Fruit fly (Drosophila melanogaster) whole organism, embryonic: ENCODE measurements around the gene CG15221.

Source experiments
- Antp ChIP-seq: fragments of 200-800 bp; sonication (Bioruptor generic); optimal IDR thresholded peaks from 3 replicates; lab custom pipeline; 2016; ENCODE audit warnings: missing biosample characterization, missing genetic modification characterization
- Asciz ChIP-seq: fragments of 200-800 bp; sonication (Bioruptor generic); optimal IDR thresholded peaks from 2 replicates; lab custom pipeline; 2017; ENCODE audit warnings: missing biosample characterization, mild to moderate bottlenecking, missing genetic modification characterization, missing genetic modification reagents
- B-H1 ChIP-seq: fragments of 200-800 bp; sonication (Bioruptor generic); IDR thresholded peaks from 3 replicates; pipeline ENCODE4 v1.3.6; 2022; ENCODE audit warnings: missing biosample characterization, missing genetic modification characterization
- CG10543 ChIP-seq: fragments of 200-800 bp; sonication (Bioruptor generic); optimal IDR thresholded peaks from 3 replicates; lab custom pipeline; 2017; ENCODE audit warnings: missing biosample characterization, mild to moderate bottlenecking, missing genetic modification characterization, moderate library complexity
- CG13624 ChIP-seq: fragments of 200-800 bp; sonication (Bioruptor generic); optimal IDR thresholded peaks from 2 replicates; lab custom pipeline; 2016; ENCODE audit warnings: missing biosample characterization, missing genetic modification characterization
- CG14667 ChIP-seq: fragments of 200-800 bp; sonication (Bioruptor generic); IDR thresholded peaks from 2 replicates; pipeline ENCODE4 v1.3.6; 2022; ENCODE audit warnings: missing biosample characterization, missing genetic modification characterization
- CG17385 ChIP-seq: fragments of 200-800 bp; sonication (Bioruptor generic); optimal IDR thresholded peaks from 3 replicates; lab custom pipeline; 2018; ENCODE audit warnings: missing biosample characterization, mild to moderate bottlenecking, missing genetic modification characterization
- CG31388 ChIP-seq: fragments of 200-800 bp; sonication (Bioruptor generic); optimal IDR thresholded peaks from 2 replicates; lab custom pipeline; 2016; ENCODE audit warnings: missing biosample characterization, missing genetic modification characterization
- CG4282 ChIP-seq: fragments of 200-800 bp; sonication (Bioruptor generic); optimal IDR thresholded peaks from 2 replicates; lab custom pipeline; 2016; ENCODE audit warnings: missing biosample characterization, missing genetic modification characterization
- CG4707 ChIP-seq: fragments of 200-800 bp; sonication (Bioruptor generic); optimal IDR thresholded peaks from 2 replicates; lab custom pipeline; 2018; ENCODE audit warnings: missing biosample characterization, mild to moderate bottlenecking, missing genetic modification characterization, moderate library complexity
- CG4820 ChIP-seq: fragments of 200-800 bp; sonication (Bioruptor generic); optimal IDR thresholded peaks from 3 replicates; lab custom pipeline; 2016; ENCODE audit warnings: missing biosample characterization, missing genetic modification characterization
- CG5953 ChIP-seq: fragments of 200-800 bp; sonication (Bioruptor generic); IDR thresholded peaks from 2 replicates; pipeline ENCODE4 v1.3.6; 2022; ENCODE audit warnings: missing biosample characterization, missing genetic modification characterization
- CG6254 ChIP-seq: fragments of 200-800 bp; sonication (Bioruptor generic); optimal IDR thresholded peaks from 3 replicates; lab custom pipeline; 2017; ENCODE audit warnings: mild to moderate bottlenecking, missing biosample characterization, missing genetic modification reagents, missing genetic modification characterization
- CG6813 ChIP-seq: fragments of 200-800 bp; sonication (Bioruptor generic); optimal IDR thresholded peaks from 2 replicates; lab custom pipeline; 2017; ENCODE audit warnings: missing biosample characterization, missing genetic modification characterization, mild to moderate bottlenecking, moderate library complexity, missing genetic modification reagents
- CG7556 ChIP-seq: fragments of 200-800 bp; sonication (Bioruptor generic); optimal IDR thresholded peaks from 2 replicates; lab custom pipeline; 2017; ENCODE audit warnings: missing biosample characterization, mild to moderate bottlenecking, missing genetic modification characterization
- CG7839 ChIP-seq: fragments of 200-800 bp; sonication (Bioruptor generic); optimal IDR thresholded peaks from 3 replicates; lab custom pipeline; 2018; ENCODE audit warnings: missing biosample characterization, mild to moderate bottlenecking, missing genetic modification characterization, moderate library complexity
- CG8089 ChIP-seq: fragments of 200-800 bp; sonication (Bioruptor generic); optimal IDR thresholded peaks from 3 replicates; lab custom pipeline; 2016; ENCODE audit warnings: missing biosample characterization, missing genetic modification characterization
- CG8359 ChIP-seq: fragments of 200-800 bp; sonication (Bioruptor generic); optimal IDR thresholded peaks from 2 replicates; lab custom pipeline; 2017; ENCODE audit warnings: missing biosample characterization, mild to moderate bottlenecking, missing genetic modification characterization, borderline replicate concordance
- Camta ChIP-seq: fragments of 200-800 bp; sonication (Bioruptor generic); optimal IDR thresholded peaks from 2 replicates; lab custom pipeline; 2016; ENCODE audit warnings: missing biosample characterization, missing genetic modification characterization
- CkIIα-i1 ChIP-seq: fragments of 200-800 bp; sonication (Bioruptor generic); IDR thresholded peaks from 2 replicates; pipeline ENCODE4 v1.3.6; 2022; ENCODE audit warnings: missing biosample characterization, missing genetic modification characterization
- Dad ChIP-seq: fragments of 200-800 bp; sonication (Bioruptor generic); optimal IDR thresholded peaks from 3 replicates; lab custom pipeline; 2016; ENCODE audit warnings: missing biosample characterization, missing genetic modification characterization
- Deaf1 ChIP-seq: fragments of 200-800 bp; optimal IDR thresholded peaks from 3 replicates; lab custom pipeline; 2019; ENCODE audit warnings: missing biosample characterization, mild to moderate bottlenecking, missing genetic modification characterization, moderate library complexity
- Dip2 ChIP-seq: fragments of 200-800 bp; sonication (Bioruptor generic); IDR thresholded peaks from 2 replicates; pipeline ENCODE4 v1.3.6; 2022; ENCODE audit warnings: missing biosample characterization, missing genetic modification characterization
- E2f2 ChIP-seq: fragments of 200-800 bp; sonication (Bioruptor generic); IDR thresholded peaks from 2 replicates; pipeline ENCODE4 v1.3.6; 2022; ENCODE audit warnings: missing biosample characterization, missing genetic modification characterization
- Fer1 ChIP-seq: fragments of 200-800 bp; sonication (Bioruptor generic); optimal IDR thresholded peaks from 2 replicates; lab custom pipeline; 2017; ENCODE audit warnings: missing biosample characterization, mild to moderate bottlenecking, missing genetic modification characterization
- Fer3 ChIP-seq: fragments of 200-800 bp; sonication (Bioruptor generic); optimal IDR thresholded peaks from 2 replicates; lab custom pipeline; 2018; ENCODE audit warnings: missing biosample characterization, mild to moderate bottlenecking, missing genetic modification characterization, moderate library complexity
- Lhr ChIP-seq: fragments of 200-800 bp; sonication (Bioruptor generic); optimal IDR thresholded peaks from 3 replicates; lab custom pipeline; 2017; ENCODE audit warnings: mild to moderate bottlenecking, missing biosample characterization, missing genetic modification reagents, missing genetic modification characterization
- NC2β ChIP-seq: fragments of 200-800 bp; sonication (Bioruptor generic); optimal IDR thresholded peaks from 2 replicates; lab custom pipeline; 2016; ENCODE audit warnings: missing biosample characterization, missing genetic modification characterization
- corto ChIP-seq: fragments of 200-800 bp; sonication (Bioruptor generic); optimal IDR thresholded peaks from 2 replicates; lab custom pipeline; 2016; ENCODE audit warnings: missing biosample characterization, mild to moderate bottlenecking, missing genetic modification characterization, moderate library complexity
- crol ChIP-seq: fragments of 200-800 bp; sonication (Bioruptor generic); IDR thresholded peaks from 2 replicates; pipeline ENCODE4 v1.3.6; 2022; ENCODE audit warnings: missing biosample characterization, missing genetic modification characterization
- dpn ChIP-seq, 2 experiments: fragments of 200-800 bp; sonication (Bioruptor generic); optimal IDR thresholded peaks; 3 replicates each; lab custom pipeline; 2016; ENCODE audit warnings: missing biosample characterization in 2 of 2, missing genetic modification characterization in 2 of 2
- en ChIP-seq: fragments of 200-800 bp; sonication (Bioruptor generic); optimal IDR thresholded peaks from 2 replicates; lab custom pipeline; 2016; ENCODE audit warnings: missing biosample characterization, missing genetic modification characterization
- ewg ChIP-seq: fragments of 200-800 bp; sonication (Bioruptor generic); optimal IDR thresholded peaks from 3 replicates; lab custom pipeline; 2017; ENCODE audit warnings: mild to moderate bottlenecking, missing biosample characterization, missing genetic modification reagents, missing genetic modification characterization
- fd64A ChIP-seq: fragments of 200-800 bp; sonication (Bioruptor generic); optimal IDR thresholded peaks from 3 replicates; lab custom pipeline; 2018; ENCODE audit warnings: missing biosample characterization, mild to moderate bottlenecking, missing genetic modification characterization
- fu2 ChIP-seq: fragments of 200-800 bp; sonication (Bioruptor generic); optimal IDR thresholded peaks from 2 replicates; lab custom pipeline; 2016; ENCODE audit warnings: missing biosample characterization, missing genetic modification characterization
- gcm ChIP-seq: fragments of 200-800 bp; sonication (Bioruptor generic); optimal IDR thresholded peaks from 2 replicates; lab custom pipeline; 2019; ENCODE audit warnings: missing biosample characterization, mild to moderate bottlenecking, missing genetic modification characterization, moderate library complexity
- gem ChIP-seq: fragments of 200-800 bp; sonication (Bioruptor generic); optimal IDR thresholded peaks from 2 replicates; lab custom pipeline; 2019; ENCODE audit warnings: missing biosample characterization, mild to moderate bottlenecking, missing genetic modification characterization, moderate library complexity
- nmo ChIP-seq: fragments of 200-800 bp; sonication (Bioruptor generic); optimal IDR thresholded peaks from 2 replicates; lab custom pipeline; 2018; ENCODE audit warnings: missing biosample characterization, mild to moderate bottlenecking, missing genetic modification characterization, moderate library complexity
- pfk ChIP-seq: fragments of 200-800 bp; sonication (Bioruptor generic); optimal IDR thresholded peaks from 2 replicates; lab custom pipeline; 2018; ENCODE audit warnings: missing biosample characterization, mild to moderate bottlenecking, missing genetic modification characterization, moderate library complexity
- prd ChIP-seq, 3 experiments: fragments of >200 bp in 2 of 3; fragments of 200-800 bp in 1 of 3; sonication (Bioruptor generic) in 1 of 3; optimal IDR thresholded peaks in 2 of 3; IDR thresholded peaks in 1 of 3; 2 replicates in 2 of 3; 3 replicates in 1 of 3; pipeline versions ENCODE4 v1.3.6 to Lab custom; 2017 to 2022; ENCODE audit warnings: missing biosample characterization in 1 of 3, missing genetic modification characterization in 1 of 3
- pum ChIP-seq: fragments of 200-800 bp; sonication (Bioruptor generic); optimal IDR thresholded peaks from 2 replicates; lab custom pipeline; 2016; ENCODE audit warnings: missing biosample characterization, missing genetic modification characterization
- sc ChIP-seq, 3 experiments: fragments of >200 bp in 2 of 3; fragments of 200-800 bp in 1 of 3; sonication (Bioruptor generic) in 1 of 3; optimal IDR thresholded peaks; 2 replicates in 2 of 3; 3 replicates in 1 of 3; lab custom pipeline; 2017; ENCODE audit warnings: mild to moderate bottlenecking in 1 of 3, missing biosample characterization in 1 of 3, missing genetic modification characterization in 1 of 3, missing genetic modification reagents in 1 of 3
- slbo ChIP-seq: fragments of 200-800 bp; sonication (Bioruptor generic); IDR thresholded peaks from 2 replicates; pipeline ENCODE4 v1.3.6; 2022; ENCODE audit warnings: missing biosample characterization, missing genetic modification characterization
- tap ChIP-seq: fragments of 200-800 bp; optimal IDR thresholded peaks from 3 replicates; lab custom pipeline; 2019; ENCODE audit warnings: missing biosample characterization, mild to moderate bottlenecking, missing genetic modification characterization, moderate library complexity
- tin ChIP-seq: fragments of 200-800 bp; sonication (Bioruptor generic); optimal IDR thresholded peaks from 3 replicates; lab custom pipeline; 2016; ENCODE audit warnings: missing biosample characterization, missing genetic modification characterization
- vnd ChIP-seq: fragments of 200-800 bp; sonication (Bioruptor generic); IDR thresholded peaks from 3 replicates; pipeline ENCODE4 v1.3.6; 2022; ENCODE audit warnings: missing biosample characterization, missing genetic modification characterization; ENCODE audit not compliant: partially characterized antibody

Gene CG15221

DNA sequence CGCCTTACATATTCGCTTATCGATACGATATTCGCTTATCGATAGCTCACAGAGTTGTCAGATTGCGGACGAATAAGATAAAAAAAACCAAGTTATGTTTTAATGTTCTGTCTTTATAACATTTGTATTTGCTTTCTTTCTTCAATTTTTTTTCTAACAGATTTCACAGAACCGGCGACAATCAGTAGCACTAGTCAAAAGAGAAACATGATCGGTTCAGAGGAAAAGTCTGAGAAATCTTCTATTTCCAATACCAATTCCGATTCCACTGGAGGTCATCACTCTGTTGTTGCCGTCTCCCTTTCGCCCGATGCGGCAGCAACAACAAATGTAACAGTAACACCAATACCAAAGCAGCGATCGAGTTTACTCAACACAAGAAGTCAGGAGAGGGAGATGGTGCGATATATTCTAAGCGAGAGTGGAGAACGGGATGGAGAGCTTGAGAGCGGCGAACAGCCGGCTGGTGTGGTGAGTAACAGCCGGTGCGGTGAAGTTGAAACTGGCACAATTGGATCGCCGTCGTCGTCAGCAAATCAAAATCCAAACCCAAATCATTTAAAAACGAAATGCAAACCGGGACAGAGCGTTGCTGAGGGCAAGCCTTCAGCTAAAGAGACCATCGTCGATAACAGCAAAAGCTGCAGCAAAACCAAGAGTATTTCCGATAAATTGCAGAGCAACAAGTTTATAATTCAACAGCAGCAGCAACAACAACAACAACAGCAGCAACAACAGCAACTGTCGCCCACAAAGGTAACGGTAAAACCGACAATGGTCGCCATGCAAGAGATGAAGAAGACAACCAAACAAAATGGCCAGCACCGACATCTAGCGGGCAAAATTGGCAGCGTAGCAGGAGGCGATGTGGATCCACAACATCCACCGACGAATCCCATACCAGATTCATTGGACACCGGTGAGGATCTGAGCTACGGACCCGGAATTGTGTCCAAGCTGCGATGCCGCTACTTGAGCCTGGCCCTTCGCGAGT lies 42.2 kb upstream of the CG15221 start (continued):
- TF ChIP-seq CkIIα-i1 (GFP tag; lab: Robert Waterston, UW) (no peak), gem (tag; lab: Kevin White, UChicago) (peak; percentile 78), Dad (GFP tag; lab: Kevin White, UChicago) (peak; percentile 43), Lhr (GFP tag; lab: Kevin White, UChicago) (peak; percentile 0), CG8089 (peak; percentile 6), Antp (GFP tag; lab: Kevin White, UChicago) (peak; percentile 69), sc (optimal IDR thresholded peaks at IDR 0.05; lab: Kevin White, UChicago) (no peak), sc (GFP tag; optimal IDR thresholded peaks at IDR 0.05; lab: Kevin White, UChicago) (no peak), NC2β (no peak), dpn (GFP tag; optimal IDR thresholded peaks at IDR 0.05; lab: Kevin White, UChicago) (peak; percentile 69 to 75), B-H1 (GFP tag; lab: Robert Waterston, UW) (peak; percentile 36; the same call in 1 of the 3 replicates), nmo (GFP tag; lab: Kevin White, UChicago) (peak; percentile 67), pfk (GFP tag; lab: Kevin White, UChicago) (peak; percentile 33), slbo (peak; percentile 62), CG5953 (GFP tag; lab: Robert Waterston, UW) (no peak), CG6254 (GFP tag; lab: Kevin White, UChicago) (no peak), fd64A (GFP tag; lab: Kevin White, UChicago) (no peak), Deaf1 (peak; percentile 49), gcm (GFP tag; lab: Kevin White, UChicago) (peak; percentile 39), E2f2 (GFP tag; lab: Robert Waterston, UW) (peak; percentile 88), tin (GFP tag; lab: Kevin White, UChicago) (peak; percentile 57), CG7556 (peak; percentile 65), Fer1 (GFP tag; lab: Kevin White, UChicago) (peak; percentile 71), crol (GFP tag; lab: Robert Waterston, UW) (peak; percentile 64; the same call in 1 of the 2 replicates), CG17385 (GFP tag; lab: Kevin White, UChicago) (peak; percentile 23), Camta (GFP tag; lab: Kevin White, UChicago) (peak; percentile 61), CG7839 (tag; lab: Kevin White, UChicago) (peak; percentile 62), Asciz (GFP tag; lab: Kevin White, UChicago) (peak; percentile 39), prd (optimal IDR thresholded peaks at IDR 0.05; lab: Kevin White, UChicago) (no peak), prd (GFP tag; IDR thresholded peaks at IDR 0.05; lab: Robert Waterston, UW) (peak; percentile 55), CG4282 (peak; percentile 65), CG4820 (GFP tag; lab: Kevin White, UChicago) (peak; percentile 47), CG8359 (no peak), CG10543 (peak; percentile 78), fu2 (GFP tag; lab: Kevin White, UChicago) (peak; percentile 75), CG31388 (no peak), Dip2 (GFP tag; lab: Robert Waterston, UW) (no peak), CG14667 (no peak), en (peak; percentile 14), corto (no peak), pum (peak; percentile 62), Fer3 (peak; percentile 49), ewg (GFP tag; lab: Kevin White, UChicago) (peak; percentile 1), vnd (peak; percentile 25; the same call in 1 of the 3 replicates), CG4707 (GFP tag; lab: Kevin White, UChicago) (no peak), CG6813 (peak; percentile 30), tap (tag; lab: Kevin White, UChicago) (peak; percentile 63), CG13624 (GFP tag; lab: Kevin White, UChicago) (peak; percentile 74)
